Worm (Caenorhabditis elegans) whole organism, L4/young adult: ENCODE results near the gene clec-199.

ENCODE experiments used
- W03F9.2 ChIP-seq: fragments of 150-350 bp; optimal IDR thresholded peaks from 2 replicates; lab custom pipeline; 2014; ENCODE audit warnings: missing biosample characterization, missing genetic modification characterization
- dao-5 ChIP-seq: sonication (generic microtip); optimal IDR thresholded peaks from 2 replicates; lab custom pipeline; 2016; ENCODE audit warnings: missing genotype, missing genetic modification characterization, moderate library complexity, missing compliant biosample characterization

DNA sequence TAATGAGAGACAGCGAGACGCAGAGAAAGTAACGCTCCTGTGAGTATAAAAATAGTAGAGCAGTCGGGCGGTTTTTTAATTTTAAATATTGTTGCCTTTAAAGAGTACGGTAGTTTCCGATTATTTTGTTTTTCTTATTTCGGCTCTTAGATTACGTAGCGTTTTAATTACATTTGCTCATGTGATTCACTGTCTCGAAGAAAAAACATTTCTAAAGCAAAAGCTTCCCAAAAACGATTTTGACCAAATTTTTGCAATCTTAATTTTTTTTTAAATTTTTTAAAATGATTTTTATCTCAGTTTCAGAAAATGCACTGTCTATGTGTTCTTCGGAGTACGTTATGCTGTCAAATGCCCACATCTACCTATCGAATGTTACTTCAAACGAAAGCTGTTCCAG lies 24.4 kb downstream of the clec-199 start, which contains the start of gene haf-1:
- TF ChIP-seq dao-5 (tag; lab: Kevin White, UChicago) = no peak
- no peak for TF ChIP-seq W03F9.2 (tag; lab: Kevin White, UChicago)
